Fruit fly (Drosophila melanogaster): Measurements from ENCODE around the gene CG12025.

Gene CG12025

DNA sequence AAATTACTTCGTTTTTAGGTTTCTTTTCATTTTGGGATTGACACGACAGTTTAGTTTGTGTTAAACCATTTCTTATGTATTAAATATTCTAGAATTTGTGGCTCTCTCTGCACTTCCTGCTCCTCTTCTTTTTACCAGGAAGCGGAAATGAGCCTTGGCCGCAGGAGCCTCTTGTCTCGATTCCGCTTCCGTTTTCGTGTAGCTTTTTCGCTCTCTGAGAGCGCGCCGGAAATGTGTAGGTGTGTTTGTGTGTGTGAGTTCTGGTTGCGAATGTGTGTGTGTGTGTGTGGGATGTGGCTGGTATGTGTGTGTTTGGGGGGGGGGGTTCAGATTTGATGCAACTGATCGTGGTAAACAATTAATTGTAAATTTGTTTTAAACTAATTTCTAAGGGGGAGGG, 5.7 kb upstream of the CG12025 start:
- TF ChIP-seq noc (tag; optimal IDR thresholded peaks at IDR 0.05): no peak

DNA sequence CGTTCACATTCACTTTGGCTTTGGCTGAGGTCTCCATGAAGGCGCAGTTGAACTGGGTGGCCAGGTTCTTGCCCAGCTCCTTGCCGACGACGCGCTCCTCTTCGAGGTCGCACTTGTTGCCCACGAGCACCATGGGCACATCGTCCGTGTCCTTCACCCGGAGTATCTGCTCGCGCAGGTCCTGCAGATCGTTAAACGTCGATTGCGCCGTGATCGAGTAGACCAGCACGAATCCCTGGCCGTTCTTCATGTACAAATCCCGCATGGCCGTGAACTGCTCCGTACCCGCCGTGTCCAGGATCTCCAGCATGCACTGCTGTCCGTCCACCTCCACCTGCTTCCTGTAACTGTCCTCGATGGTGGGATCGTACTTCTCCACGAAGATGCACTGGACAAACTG, 4.5 kb upstream of the CG12025 start:
- TF ChIP-seq noc (tag; optimal IDR thresholded peaks at IDR 0.05): no peak

DNA sequence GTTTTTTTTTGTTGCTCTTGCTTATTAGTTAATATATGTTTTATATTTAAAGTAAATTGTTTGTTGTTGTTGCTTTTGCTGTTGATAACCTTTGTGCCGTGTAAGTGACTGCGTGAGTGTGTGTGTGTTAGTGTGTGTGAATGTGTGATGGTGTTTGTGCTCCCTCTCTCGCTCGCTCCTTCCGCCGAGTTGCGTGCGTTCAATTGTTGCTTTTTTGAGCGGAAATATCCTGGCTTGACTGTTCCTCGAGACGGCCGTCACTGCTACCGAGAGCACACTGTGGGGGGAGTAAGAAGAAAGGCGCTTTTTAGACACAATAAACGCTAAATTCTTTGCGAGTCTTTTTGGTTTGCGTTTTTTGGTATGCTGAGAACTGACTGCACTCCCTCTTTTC, 3.8 kb upstream of the CG12025 start:
- TF ChIP-seq noc (tag; optimal IDR thresholded peaks at IDR 0.05): no peak

DNA sequence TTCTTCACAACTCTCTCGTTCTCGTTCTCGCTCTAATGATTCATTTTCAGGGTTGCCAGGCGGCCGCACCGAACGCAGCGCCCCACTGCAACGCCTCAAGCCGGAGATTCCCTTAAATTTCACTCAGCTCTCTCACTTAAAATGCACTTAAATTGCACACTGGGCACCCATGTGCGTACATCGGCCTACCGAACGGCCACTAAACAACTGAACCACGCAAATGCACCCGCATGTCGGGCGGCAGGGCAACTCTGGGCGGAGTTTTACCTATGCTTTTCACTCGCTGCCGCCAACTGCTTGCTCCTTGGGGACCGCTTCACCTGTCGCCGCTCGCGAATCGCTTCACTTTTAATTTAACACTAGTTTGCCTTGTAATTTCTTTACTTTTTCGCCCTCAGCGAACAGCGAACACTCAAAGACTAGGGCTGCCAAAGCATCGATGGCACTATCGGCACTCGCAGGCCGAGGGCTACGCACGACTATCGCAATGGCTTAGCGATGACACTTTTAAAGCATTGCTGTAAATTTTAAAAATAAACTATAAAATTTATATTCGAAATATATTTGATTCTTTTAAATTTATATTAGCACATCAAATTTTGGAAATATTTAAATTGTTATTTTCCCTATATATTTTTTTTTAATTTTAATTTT, 3.3 kb upstream of the CG12025 start, which contains the start of gene Rap1:
Rap1 (minus strand) TSS at position 446 of the 654 bp plus-strand sequence.
- peak; percentile 58 for TF ChIP-seq noc (tag; optimal IDR thresholded peaks at IDR 0.05)

DNA sequence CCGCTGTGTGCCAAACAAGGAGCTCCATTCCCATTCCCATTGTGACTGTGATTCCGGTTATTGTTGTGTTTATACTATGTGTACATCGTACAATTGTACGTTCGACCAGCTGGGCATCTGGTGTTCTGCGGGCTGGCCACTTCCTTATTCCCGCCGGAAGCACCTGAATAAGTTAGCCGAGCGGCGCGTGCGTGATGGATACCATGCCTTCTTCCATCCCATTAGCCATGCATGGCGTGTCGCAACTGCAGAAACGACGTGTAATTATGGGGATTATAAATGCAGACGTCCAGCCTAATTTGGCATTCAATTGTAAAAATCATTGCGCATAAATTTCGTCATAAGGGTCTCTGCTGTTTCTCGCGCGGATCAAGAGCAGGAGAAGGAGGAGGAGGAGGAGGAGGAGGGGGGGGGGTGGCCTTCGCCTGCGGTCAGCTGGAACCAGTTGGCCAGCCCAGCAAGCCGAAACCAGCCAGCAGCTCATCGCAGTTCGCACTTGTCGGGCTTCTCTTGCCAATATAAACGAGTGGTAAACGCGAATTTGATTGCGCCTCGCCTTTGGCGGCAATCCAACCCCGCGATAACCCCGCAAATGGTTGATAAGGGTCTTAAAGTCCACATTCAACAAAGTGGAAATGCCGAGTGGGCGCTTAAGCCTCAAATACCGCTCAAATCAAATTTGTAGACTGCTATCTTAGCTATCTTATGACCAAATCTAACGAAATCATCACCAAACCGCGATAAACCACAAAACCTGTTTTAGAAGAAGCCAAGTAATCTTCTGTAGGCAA, 986 bp downstream of the CG12025 start:
- TF ChIP-seq noc (tag; optimal IDR thresholded peaks at IDR 0.05): peak; percentile 7

DNA sequence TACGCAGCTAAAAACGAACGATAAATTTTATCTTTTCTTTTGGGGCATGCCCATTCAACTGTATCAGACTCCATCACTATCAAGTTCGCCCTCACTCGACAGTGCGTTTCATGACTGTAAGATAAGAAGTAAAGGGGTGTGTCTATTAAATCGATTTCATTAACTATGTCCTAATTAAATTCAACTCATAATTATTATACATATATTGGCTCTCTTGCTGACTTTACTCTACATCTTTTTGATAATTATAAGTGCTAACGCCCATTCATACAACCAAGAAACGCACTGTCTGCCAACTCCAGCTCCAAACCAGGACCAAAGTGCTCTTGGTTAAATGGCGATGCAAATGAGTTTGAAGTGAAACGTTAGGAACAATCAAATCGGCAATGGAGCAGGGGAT, 3.6 kb downstream of the CG12025 start:
- no peak for TF ChIP-seq noc (tag; optimal IDR thresholded peaks at IDR 0.05)

DNA sequence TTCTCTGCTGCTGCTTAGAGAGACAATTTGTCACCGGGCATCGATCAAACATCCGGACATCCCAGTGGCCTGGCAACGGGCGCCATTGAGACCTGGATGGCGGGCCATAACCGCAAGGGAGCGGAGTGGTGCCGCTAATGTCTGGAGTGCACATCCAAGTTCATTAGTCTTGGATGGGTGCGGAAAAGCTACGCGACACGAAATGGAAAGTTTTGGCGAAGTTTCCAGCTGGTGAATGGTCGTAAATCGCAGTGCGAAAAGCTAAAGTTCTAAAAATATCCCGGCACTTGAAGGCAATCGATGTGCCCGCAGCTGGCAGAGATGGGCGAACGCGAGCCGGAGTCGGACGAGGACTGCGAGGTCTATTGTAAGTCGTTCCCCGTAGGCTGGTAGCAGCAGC, 4.5 kb downstream of the CG12025 start, which contains the start of gene CG13924:
CG13924 (plus strand) TSS at position 301 of the 400 bp plus-strand sequence.
- TF ChIP-seq noc (tag; optimal IDR thresholded peaks at IDR 0.05): no peak

DNA sequence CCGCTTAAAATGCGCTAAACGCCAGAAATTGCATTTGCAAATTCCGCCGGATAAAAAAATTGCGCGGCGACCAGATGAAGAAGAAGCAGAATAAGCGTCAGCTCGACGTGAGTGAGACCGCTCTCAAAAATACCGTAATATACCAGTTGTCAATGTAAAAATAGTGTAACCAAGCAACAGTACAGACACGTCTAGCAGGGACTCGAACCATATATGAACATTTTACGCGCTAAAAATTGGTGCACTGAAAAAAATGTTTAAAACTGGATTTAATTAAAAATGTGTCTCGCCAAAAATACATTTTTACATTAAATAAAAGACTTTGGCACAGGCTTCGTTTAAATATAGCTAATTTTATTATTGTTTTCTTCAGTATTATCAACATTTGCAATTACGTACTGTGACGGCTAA, 11.0 kb downstream of the CG12025 start, which contains the start of gene dre4:
dre4 (minus strand) TSS at position 98 of the 411 bp plus-strand sequence.
- TF ChIP-seq noc (tag; optimal IDR thresholded peaks at IDR 0.05): peak; percentile 21

DNA sequence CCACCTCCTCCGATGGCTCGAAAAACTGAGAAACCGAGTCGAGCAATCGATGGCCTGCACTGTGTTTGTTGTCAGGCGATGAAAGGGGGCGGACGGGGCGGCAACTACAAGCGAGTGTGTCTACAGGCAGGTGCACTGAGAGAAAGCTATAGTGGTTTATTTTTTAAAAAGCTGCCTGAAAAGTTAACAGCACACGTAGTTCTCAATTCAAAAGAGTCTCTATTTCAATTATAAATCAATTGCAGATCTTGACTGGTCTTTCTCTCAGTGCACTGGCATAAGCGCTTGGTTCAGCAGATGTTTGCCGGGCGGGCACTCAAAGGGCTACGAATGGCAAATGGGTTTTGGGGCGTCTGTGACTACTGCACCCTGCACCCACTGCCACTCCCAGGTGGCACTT, 15.5 kb downstream of the CG12025 start:
- TF ChIP-seq noc (tag; optimal IDR thresholded peaks at IDR 0.05): no peak

DNA sequence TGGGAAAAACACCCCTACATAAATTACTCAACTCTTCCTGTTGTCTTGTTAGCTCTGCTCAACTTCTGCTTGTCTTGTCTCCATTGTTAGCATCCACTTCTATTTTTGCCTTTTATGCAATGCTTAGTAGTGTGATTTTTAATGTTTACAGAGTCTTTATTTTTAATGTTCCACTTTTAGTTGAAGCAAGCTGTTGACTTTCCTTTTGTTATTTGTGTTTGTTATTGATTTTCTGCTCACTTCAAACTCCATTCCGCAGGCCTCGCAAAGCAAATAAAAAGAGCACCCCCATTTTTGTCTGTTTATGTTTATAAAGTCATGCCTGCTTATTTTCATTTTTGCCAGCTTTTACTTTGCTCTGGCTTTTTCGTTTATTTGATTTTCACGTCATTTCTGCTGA, 16.7 kb downstream of the CG12025 start:
- peak; percentile 16 for TF ChIP-seq noc (tag; optimal IDR thresholded peaks at IDR 0.05)

DNA sequence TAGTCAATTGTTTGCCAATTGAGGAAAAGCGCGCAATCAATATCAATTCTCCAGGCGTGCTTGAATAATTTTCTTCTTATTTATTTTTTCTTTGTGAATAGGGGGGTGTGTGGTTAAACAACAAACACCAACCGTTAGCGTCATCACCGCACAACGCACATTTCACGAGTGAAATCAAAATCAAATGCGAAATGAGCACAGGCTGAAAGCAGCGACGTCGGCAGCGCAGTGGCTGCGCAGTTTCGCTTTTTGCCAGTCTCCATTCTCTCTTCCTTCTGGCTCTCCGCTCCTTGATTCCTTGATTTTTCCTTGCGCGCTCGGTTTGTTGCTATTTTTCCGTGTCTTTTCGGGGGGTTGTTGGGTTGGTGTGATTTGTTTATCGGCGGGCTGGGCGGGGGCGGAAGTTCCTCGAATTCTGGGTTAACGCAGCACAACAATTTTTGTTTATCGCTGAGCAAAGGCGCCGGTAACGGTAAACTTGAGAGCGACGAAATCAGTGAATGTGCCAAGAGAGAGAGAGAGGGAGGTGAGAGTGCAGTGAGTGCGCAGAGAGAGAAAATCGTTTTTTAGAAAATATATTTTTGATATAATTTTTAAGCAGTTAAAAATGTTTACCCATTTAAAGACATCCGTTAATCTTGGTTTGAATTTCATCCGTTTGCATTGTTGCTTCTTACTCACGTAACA, 17.8 kb downstream of the CG12025 start, which contains the start of gene CG13937:
CG13937 (minus strand) TSS at position 174 of the 687 bp plus-strand sequence.
- no peak for TF ChIP-seq noc (tag; optimal IDR thresholded peaks at IDR 0.05)

DNA sequence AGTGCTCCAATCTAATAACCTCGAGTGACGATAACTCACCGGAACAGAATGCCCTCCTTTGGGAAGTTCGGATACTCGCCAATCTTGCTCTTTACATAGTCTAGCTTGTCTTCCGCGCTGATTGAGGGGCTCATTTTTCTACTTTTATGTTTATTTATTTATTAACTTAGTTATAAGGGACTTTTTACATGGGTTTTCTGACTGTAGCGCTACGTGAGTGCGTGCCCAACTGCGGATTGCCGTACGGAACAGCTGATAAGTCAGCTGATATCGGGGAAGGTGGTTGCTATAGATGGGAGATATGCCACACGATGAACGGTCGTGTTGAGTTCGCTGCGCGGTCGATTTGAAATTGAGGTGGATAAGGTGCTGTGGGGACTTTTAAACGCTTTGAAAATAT, 19.4 kb downstream of the CG12025 start, which contains the start of gene Aprt:
Aprt (minus strand) TSS at position 368 of the 400 bp plus-strand sequence.
- peak; percentile 72 for TF ChIP-seq noc (tag; optimal IDR thresholded peaks at IDR 0.05)

DNA sequence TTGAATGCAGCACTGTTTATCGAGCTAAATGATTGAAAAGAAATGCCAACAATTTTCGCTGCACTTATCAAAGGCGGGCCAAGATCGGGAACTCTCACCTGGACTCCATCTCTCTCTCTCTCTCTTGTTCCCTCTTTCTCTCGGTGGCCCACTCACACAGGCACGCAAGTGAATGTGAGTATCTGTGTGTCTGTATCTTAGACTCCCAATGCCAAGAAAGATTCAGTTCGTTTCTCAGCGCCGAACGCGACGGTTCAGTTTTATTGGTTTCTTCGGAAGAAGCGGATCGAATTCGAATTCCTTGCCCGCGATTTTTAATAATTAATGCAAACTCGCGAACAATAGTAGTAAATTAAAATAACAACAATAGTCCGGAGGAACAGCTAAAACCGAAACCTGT, 20.2 kb downstream of the CG12025 start, which contains the start of gene Tmhs:
Tmhs (plus strand) TSS at position 222 of the 400 bp plus-strand sequence.
- no peak for TF ChIP-seq noc (tag; optimal IDR thresholded peaks at IDR 0.05)

DNA sequence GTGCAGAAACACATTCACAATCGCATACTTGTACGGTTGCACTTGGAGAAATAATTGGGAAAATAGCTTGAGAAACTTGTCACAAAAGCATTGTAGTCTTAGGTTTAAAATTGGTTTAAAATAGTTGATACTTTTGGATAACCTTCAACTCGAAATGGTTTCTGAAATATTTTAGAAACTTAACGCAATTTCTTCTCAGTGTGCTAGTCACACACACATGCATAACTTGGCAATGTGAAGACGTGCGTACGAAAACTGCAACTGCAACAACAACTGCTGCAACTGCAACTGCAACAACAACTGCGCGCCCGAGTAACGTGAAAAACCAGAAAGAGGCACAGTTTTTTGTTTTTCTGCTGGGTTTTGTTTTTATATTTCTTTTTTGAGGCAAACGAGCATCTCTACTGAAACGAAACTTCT, 20.9 kb downstream of the CG12025 start:
- TF ChIP-seq noc (tag; optimal IDR thresholded peaks at IDR 0.05): no peak

DNA sequence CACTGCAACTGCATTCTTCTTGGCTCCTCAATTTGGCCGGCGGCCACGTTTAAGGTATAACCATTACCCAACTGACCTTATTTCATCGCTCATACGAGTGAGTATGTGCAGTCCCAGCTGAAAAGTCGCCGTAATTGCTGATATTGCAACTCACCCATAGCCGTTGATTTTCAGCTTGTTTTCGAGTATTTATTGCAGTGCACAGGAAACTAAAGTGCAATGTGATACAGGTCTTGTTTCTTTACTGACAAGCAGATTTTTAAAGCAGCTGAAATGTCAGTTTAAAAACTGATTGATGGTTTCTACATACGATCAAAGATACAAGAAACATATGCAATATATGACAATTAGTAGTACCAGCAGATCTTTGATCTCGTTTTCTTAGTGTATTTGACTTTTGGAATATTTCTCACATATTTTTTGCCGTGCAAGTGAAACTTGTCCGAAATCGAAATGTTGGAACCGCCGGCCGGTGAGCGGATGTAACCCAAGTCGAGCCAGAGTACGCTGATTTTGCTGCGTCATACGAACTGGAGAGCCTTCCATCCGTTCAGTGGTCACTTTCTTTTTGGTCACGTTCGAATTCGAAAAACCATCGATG, 22.8 kb downstream of the CG12025 start:
- TF ChIP-seq noc (tag; optimal IDR thresholded peaks at IDR 0.05): no peak

DNA sequence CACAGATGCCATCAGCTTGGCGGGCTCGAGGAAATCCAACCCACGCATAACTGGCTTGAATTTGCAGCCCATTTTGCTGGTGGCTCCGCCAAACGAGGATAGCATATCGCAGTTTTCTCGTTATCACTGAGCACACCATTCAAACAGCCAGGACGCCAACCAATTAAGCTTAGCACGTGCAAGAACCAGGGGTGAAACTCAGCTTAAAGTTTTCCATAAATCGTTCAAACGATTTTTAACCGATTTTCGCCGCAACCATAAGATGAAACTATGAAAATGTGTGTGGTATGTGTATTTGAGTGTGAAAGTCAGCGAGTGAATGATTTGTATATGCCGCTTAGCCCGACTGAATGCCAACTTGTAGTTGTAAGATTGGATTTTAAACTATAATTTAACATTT, 25.7 kb downstream of the CG12025 start:
- TF ChIP-seq noc (tag; optimal IDR thresholded peaks at IDR 0.05): no peak
